4 fruit fly cellular contexts compared by ENCODE assay signal in genomic region chr3R:4378363-4379354, dm6.
A peak's percentile ranks its signal among the peaks of the same experiment; 100 is the strongest.
TF ChIP-seq lines count a peak whose summit lies in the region.

TSS of gene Sfxn1-3 (plus strand) at chr3R:4378600.

TF ChIP-seq in whole organism, adult, 20 proteins besides CTCF, POLR2A, EP300 and RAD21 (continued from another document):
- TF ChIP-seq kay (GFP tag; lab: Kevin White, UChicago; ENCODE audit: borderline replicate concordance): peak; percentile 89
- TF ChIP-seq CG12768 (GFP tag; optimal IDR thresholded peaks at IDR 0.05; lab: Kevin White, UChicago): peak; percentile 95
TF ChIP-seq in whole organism, adult: peak in this region for 15.

TF ChIP-seq in whole organism, embryonic, 481 proteins besides CTCF, POLR2A, EP300 and RAD21 (continued from another document and continues in another):
- peak; percentile 60 for TF ChIP-seq CG17385 (GFP tag; optimal IDR thresholded peaks at IDR 0.05; lab: Kevin White, UChicago)
- TF ChIP-seq TFAM (GFP tag; optimal IDR thresholded peaks at IDR 0.05; lab: Kevin White, UChicago): no peak
- TF ChIP-seq rib (GFP tag; IDR thresholded peaks at IDR 0.05; lab: Robert Waterston, UW): 0 out of 2 replicates have a peak, but pooled peaks have one; percentile 51
- TF ChIP-seq CG4360 (GFP tag; IDR thresholded peaks at IDR 0.05; lab: Robert Waterston, UW): no peak
- peak; percentile 23 for TF ChIP-seq CG1603 (tag; optimal IDR thresholded peaks at IDR 0.05; lab: Kevin White, UChicago)
- no peak for TF ChIP-seq CG2875 (GFP tag; optimal IDR thresholded peaks at IDR 0.05; lab: Kevin White, UChicago)
- TF ChIP-seq unc-4 (GFP tag; IDR thresholded peaks at IDR 0.05; lab: Robert Waterston, UW; ENCODE audit: partially characterized antibody): no peak
- TF ChIP-seq CG12219 (GFP tag; optimal IDR thresholded peaks at IDR 0.05; lab: Kevin White, UChicago): no peak
- TF ChIP-seq CG16815 (GFP tag; optimal IDR thresholded peaks at IDR 0.05; lab: Kevin White, UChicago): no peak
- TF ChIP-seq Myb (GFP tag; optimal IDR thresholded peaks at IDR 0.05; lab: Kevin White, UChicago): peak; percentile 33
- no peak for TF ChIP-seq Lim3 (GFP tag; IDR thresholded peaks at IDR 0.05; lab: Robert Waterston, UW)
- TF ChIP-seq wek (GFP tag; optimal IDR thresholded peaks at IDR 0.05; lab: Kevin White, UChicago): peak; percentile 97
- peak; percentile 22 for TF ChIP-seq CG10209 (GFP tag; optimal IDR thresholded peaks at IDR 0.05; lab: Kevin White, UChicago)
- TF ChIP-seq CG15479 (GFP tag; optimal IDR thresholded peaks at IDR 0.05; lab: Kevin White, UChicago): peak; percentile 96
- TF ChIP-seq cg (GFP tag; optimal IDR thresholded peaks at IDR 0.05; lab: Kevin White, UChicago): peak; percentile 62
- no peak for TF ChIP-seq CG32772 (GFP tag; IDR thresholded peaks at IDR 0.05; lab: Robert Waterston, UW)
- peak; percentile 58; the same call in 2 of the 3 replicates for TF ChIP-seq so (GFP tag; IDR thresholded peaks at IDR 0.05; lab: Robert Waterston, UW)
- TF ChIP-seq toy (GFP tag; IDR thresholded peaks at IDR 0.05; lab: Robert Waterston, UW): no peak
- peak in 1 of 2 experiments; percentile 79 for TF ChIP-seq Eip74EF (GFP tag; optimal IDR thresholded peaks at IDR 0.05; lab: Kevin White, UChicago)
- no peak for TF ChIP-seq CG17802 (tag; optimal IDR thresholded peaks at IDR 0.05; lab: Kevin White, UChicago)
- no peak for TF ChIP-seq abd-A (tag; optimal IDR thresholded peaks at IDR 0.05; lab: Kevin White, UChicago)
- peak; percentile 44 for TF ChIP-seq gsb-n (tag; optimal IDR thresholded peaks at IDR 0.05; lab: Kevin White, UChicago)
- no peak for TF ChIP-seq p53 (GFP tag; optimal IDR thresholded peaks at IDR 0.05; lab: Kevin White, UChicago)
- TF ChIP-seq dm (GFP tag; optimal IDR thresholded peaks at IDR 0.05; lab: Kevin White, UChicago): peak; percentile 36
- TF ChIP-seq Usf (GFP tag; optimal IDR thresholded peaks at IDR 0.05; lab: Kevin White, UChicago): no peak
- TF ChIP-seq Bdp1 (GFP tag; optimal IDR thresholded peaks at IDR 0.05; lab: Kevin White, UChicago): peak; percentile 31
- no peak for TF ChIP-seq Drgx (GFP tag; IDR thresholded peaks at IDR 0.05; lab: Robert Waterston, UW)
- no peak for TF ChIP-seq CG11504 (tag; optimal IDR thresholded peaks at IDR 0.05; lab: Kevin White, UChicago)
- peak; percentile 37 for TF ChIP-seq eyg (GFP tag; optimal IDR thresholded peaks at IDR 0.05; lab: Kevin White, UChicago)
- TF ChIP-seq Side (GFP tag; optimal IDR thresholded peaks at IDR 0.05; lab: Kevin White, UChicago): no peak
- no peak for TF ChIP-seq hth (optimal IDR thresholded peaks at IDR 0.05; lab: Kevin White, UChicago)
- TF ChIP-seq bcd (GFP tag; optimal IDR thresholded peaks at IDR 0.05; lab: Kevin White, UChicago): peak; percentile 33
- TF ChIP-seq lbe (GFP tag; optimal IDR thresholded peaks at IDR 0.05; lab: Kevin White, UChicago): no peak
- TF ChIP-seq CHES-1-like (GFP tag; optimal IDR thresholded peaks at IDR 0.05; lab: Kevin White, UChicago): no peak
- TF ChIP-seq CG18262 (tag; optimal IDR thresholded peaks at IDR 0.05; lab: Kevin White, UChicago): peak; percentile 28
- TF ChIP-seq CG13296 (GFP tag; optimal IDR thresholded peaks at IDR 0.05; lab: Kevin White, UChicago): peak; percentile 60
- TF ChIP-seq CG5953 (GFP tag; IDR thresholded peaks at IDR 0.05; lab: Robert Waterston, UW): no peak
- peak; percentile 26 for TF ChIP-seq ab (GFP tag; optimal IDR thresholded peaks at IDR 0.05; lab: Kevin White, UChicago)
- TF ChIP-seq Optix (GFP tag; IDR thresholded peaks at IDR 0.05; lab: Robert Waterston, UW): peak; percentile 21; the same call in 1 of the 3 replicates
- peak; percentile 10 for TF ChIP-seq ems (GFP tag; optimal IDR thresholded peaks at IDR 0.05; lab: Kevin White, UChicago)
- TF ChIP-seq ash1 (GFP tag; optimal IDR thresholded peaks at IDR 0.05; lab: Kevin White, UChicago): peak; percentile 65
- TF ChIP-seq CG10274 (GFP tag; optimal IDR thresholded peaks at IDR 0.05; lab: Kevin White, UChicago): no peak
- peak; percentile 34 for TF ChIP-seq Hsf (GFP tag; optimal IDR thresholded peaks at IDR 0.05; lab: Kevin White, UChicago)

TF ChIP-seq in whole organism, prepupa, 60 proteins besides CTCF, POLR2A, EP300 and RAD21 (continued from another document):
- TF ChIP-seq CG32006 (GFP tag; optimal IDR thresholded peaks at IDR 0.05; lab: Kevin White, UChicago): no peak
- peak; percentile 37 for TF ChIP-seq lz (GFP tag; optimal IDR thresholded peaks at IDR 0.05; lab: Kevin White, UChicago)
- peak; percentile 72 for TF ChIP-seq dsx (GFP tag; optimal IDR thresholded peaks at IDR 0.05; lab: Kevin White, UChicago; ENCODE audit: poor library complexity, severe bottlenecking)
- TF ChIP-seq Lpt (GFP tag; optimal IDR thresholded peaks at IDR 0.05; lab: Kevin White, UChicago): peak; percentile 7
- TF ChIP-seq vri (GFP tag; optimal IDR thresholded peaks at IDR 0.05; lab: Kevin White, UChicago): peak; percentile 100
- peak; percentile 70 for TF ChIP-seq CG9139 (GFP tag; optimal IDR thresholded peaks at IDR 0.05; lab: Kevin White, UChicago)
- TF ChIP-seq Sox14 (GFP tag; optimal IDR thresholded peaks at IDR 0.05; lab: Kevin White, UChicago): peak; percentile 10
- TF ChIP-seq CG8119 (GFP tag; IDR thresholded peaks at IDR 0.05; lab: Robert Waterston, UW): peak; percentile 50; the same call in 2 of the 3 replicates
- peak; percentile 88 for TF ChIP-seq Eip78C (GFP tag; lab: Kevin White, UChicago)
- peak; percentile 46 for TF ChIP-seq CG7368 (GFP tag; optimal IDR thresholded peaks at IDR 0.05; lab: Kevin White, UChicago)
- peak; percentile 64 for TF ChIP-seq esn (GFP tag; optimal IDR thresholded peaks at IDR 0.05; lab: Kevin White, UChicago)
- peak; percentile 10 for TF ChIP-seq CG8632 (GFP tag; optimal IDR thresholded peaks at IDR 0.05; lab: Kevin White, UChicago)
- no peak for TF ChIP-seq CG10669 (GFP tag; optimal IDR thresholded peaks at IDR 0.05; lab: Kevin White, UChicago)
- no peak for TF ChIP-seq Gug (GFP tag; IDR thresholded peaks at IDR 0.05; lab: Robert Waterston, UW)
- TF ChIP-seq acj6 (GFP tag; optimal IDR thresholded peaks at IDR 0.05; lab: Kevin White, UChicago): peak; percentile 2
- no peak for TF ChIP-seq CG8319 (GFP tag; optimal IDR thresholded peaks at IDR 0.05; lab: Kevin White, UChicago)
- peak; percentile 90 for TF ChIP-seq CG6854 (GFP tag; optimal IDR thresholded peaks at IDR 0.05; lab: Kevin White, UChicago)
- TF ChIP-seq CG10631 (GFP tag; optimal IDR thresholded peaks at IDR 0.05; lab: Kevin White, UChicago): no peak
- TF ChIP-seq CG4318 (GFP tag; optimal IDR thresholded peaks at IDR 0.05; lab: Kevin White, UChicago): no peak
- TF ChIP-seq Smox (GFP tag; optimal IDR thresholded peaks at IDR 0.05; lab: Kevin White, UChicago): peak; percentile 34
- TF ChIP-seq CG34406 (GFP tag; optimal IDR thresholded peaks at IDR 0.05; lab: Kevin White, UChicago): peak; percentile 11
- peak; percentile 35 for TF ChIP-seq CG31627 (GFP tag; optimal IDR thresholded peaks at IDR 0.05; lab: Kevin White, UChicago)
- no peak for TF ChIP-seq Ets21C (GFP tag; optimal IDR thresholded peaks at IDR 0.05; lab: Kevin White, UChicago)
- no peak for TF ChIP-seq pdm3 (GFP tag; optimal IDR thresholded peaks at IDR 0.05; lab: Kevin White, UChicago)
- TF ChIP-seq salr (GFP tag; optimal IDR thresholded peaks at IDR 0.05; lab: Kevin White, UChicago): peak in 1 of 2 experiments; percentile 4
- TF ChIP-seq net (GFP tag; optimal IDR thresholded peaks at IDR 0.05; lab: Kevin White, UChicago): peak; percentile 62
TF ChIP-seq in whole organism, prepupa: peak in this region for 31.

TF ChIP-seq in whole organism, wandering third instar larva, 38 proteins besides CTCF, POLR2A, EP300 and RAD21 (continued from another document):
- TF ChIP-seq rgr (GFP tag; optimal IDR thresholded peaks at IDR 0.05; lab: Kevin White, UChicago) (peak; percentile 56), br (GFP tag; optimal IDR thresholded peaks at IDR 0.05; lab: Kevin White, UChicago) (peak; percentile 64), Dif (GFP tag; optimal IDR thresholded peaks at IDR 0.05; lab: Kevin White, UChicago; ENCODE audit: partially characterized antibody) (peak; percentile 89), HLH106 (tag; optimal IDR thresholded peaks at IDR 0.05; lab: Kevin White, UChicago) (peak; percentile 8)
